Worm (Caenorhabditis elegans) whole organism, midembryonic: Measurements from ENCODE around the gene shc-2.

ENCODE experiments used
- ref-1 ChIP-seq: fragments of 200-800 bp; sonication (Bioruptor generic); conservative IDR thresholded peaks from 2 replicates; pipeline ENCODE4 v1.3.6; 2022; ENCODE audit warnings: missing genetic modification reagents, missing genetic modification characterization, missing compliant biosample characterization
- ztf-23 ChIP-seq: fragments of 200-800 bp; sonication (Bioruptor generic); IDR thresholded peaks from 2 replicates; pipeline ENCODE4 v1.3.6; 2022; ENCODE audit warnings: missing genetic modification reagents, missing genetic modification characterization, missing compliant biosample characterization
- ztf-29 ChIP-seq: fragments of 200-800 bp; sonication (Bioruptor generic); IDR thresholded peaks from 2 replicates; pipeline ENCODE4 v1.3.6; 2022; ENCODE audit warnings: missing genetic modification reagents, missing genetic modification characterization, missing compliant biosample characterization

ce11 chrII:4941541-4942206 lies 27.3 kb upstream of the shc-2 start, which contains the start of gene ZK546.19:
- TF ChIP-seq ztf-23 (GFP tag; lab: Robert Waterston, UW), result no peak
- TF ChIP-seq ztf-29 (GFP tag; lab: Robert Waterston, UW), result no peak
- no peak for TF ChIP-seq ref-1
